Worm (Caenorhabditis elegans): Measurements from ENCODE around the gene par-3.

The par-3 gene

DNA sequence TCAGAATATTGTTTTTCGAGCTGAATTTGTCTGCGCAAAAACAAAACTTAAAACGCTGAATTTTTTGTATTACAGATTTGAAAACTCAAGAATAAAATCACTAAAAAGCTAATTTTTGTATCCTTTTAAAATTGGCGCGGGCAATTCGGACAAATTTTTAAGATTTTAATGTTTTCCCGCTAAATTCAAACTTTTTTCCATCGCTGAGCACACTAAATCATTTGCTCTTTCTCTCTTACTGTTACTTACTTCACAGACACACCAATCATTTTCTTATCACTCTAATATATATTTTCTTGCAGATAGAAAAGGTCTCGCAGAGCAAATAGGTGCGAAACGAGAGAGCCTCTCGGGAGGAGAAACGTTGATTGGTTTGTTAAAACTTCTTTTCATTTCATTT lies at the start of gene par-3:
Gene par-3 (plus strand): TSS at position 301 of the 400 bp plus-strand sequence.
- TF ChIP-seq ama-1 (optimal IDR thresholded peaks at IDR 0.05) (no peak), hnd-1 (tag; optimal IDR thresholded peaks at IDR 0.05) (no peak), ets-7 (tag; optimal IDR thresholded peaks at IDR 0.05) (no peak), ceh-13 (GFP tag; optimal IDR thresholded peaks at IDR 0.05) (no peak), aly-1 (tag; optimal IDR thresholded peaks at IDR 0.05) (no peak), tbx-37 (GFP tag; conservative IDR thresholded peaks at IDR 0.05) (no peak), hmg-4 (GFP tag; optimal IDR thresholded peaks at IDR 0.05) (no peak), scrt-1 (GFP tag; IDR thresholded peaks at IDR 0.05) (no peak), tbx-11 (GFP tag; IDR thresholded peaks at IDR 0.05) (no peak), hmbx-1 (tag; optimal IDR thresholded peaks at IDR 0.05) (no peak), F13C5.2 (tag; optimal IDR thresholded peaks at IDR 0.05) (no peak), pes-1 (GFP tag; IDR thresholded peaks at IDR 0.05) (no peak)

ce11 chrIII:5614648-5615047 lies 49.4 kb upstream of the par-3 start, which contains the start of gene basl-1:
Gene basl-1, plus strand, starts transcription at chrIII:5614948.
- TF ChIP-seq aly-1 (tag; optimal IDR thresholded peaks at IDR 0.05) (no peak), sea-1 (GFP tag; conservative IDR thresholded peaks at IDR 0.05) (no peak), scrt-1 (GFP tag; IDR thresholded peaks at IDR 0.05) (no peak)

- TF ChIP-seq B0310.2 (tag; optimal IDR thresholded peaks at IDR 0.05) (no peak), hmbx-1 (tag; optimal IDR thresholded peaks at IDR 0.05) (no peak), ets-7 (tag; optimal IDR thresholded peaks at IDR 0.05) (no peak), scrt-1 (GFP tag; IDR thresholded peaks at IDR 0.05) (no peak)
Measured at ce11 chrIII:5615675-5616074, 48.4 kb upstream of the par-3 start.

- no peak for TF ChIP-seq tbx-37 (GFP tag; conservative IDR thresholded peaks at IDR 0.05)
- TF ChIP-seq hmbx-1 (tag; optimal IDR thresholded peaks at IDR 0.05), result no peak
- TF ChIP-seq scrt-1 (GFP tag; IDR thresholded peaks at IDR 0.05), result no peak
- no peak for TF ChIP-seq B0310.2 (tag; optimal IDR thresholded peaks at IDR 0.05)
- TF ChIP-seq ets-7 (tag; optimal IDR thresholded peaks at IDR 0.05), result no peak
- TF ChIP-seq ceh-36 (tag; optimal IDR thresholded peaks at IDR 0.05), result no peak
- no peak for TF ChIP-seq ceh-13 (GFP tag; optimal IDR thresholded peaks at IDR 0.05)
- no peak for TF ChIP-seq hmg-4 (GFP tag; optimal IDR thresholded peaks at IDR 0.05)
- TF ChIP-seq aly-1 (tag; optimal IDR thresholded peaks at IDR 0.05), result no peak
- no peak for TF ChIP-seq tbx-11 (GFP tag; IDR thresholded peaks at IDR 0.05)
Measured at ce11 chrIII:5620186-5620585, 43.8 kb upstream of the par-3 start.

ce11 chrIII:5621236-5621635 lies 42.8 kb upstream of the par-3 start:
- TF ChIP-seq scrt-1 (GFP tag; IDR thresholded peaks at IDR 0.05) (no peak), F13C5.2 (tag; optimal IDR thresholded peaks at IDR 0.05) (peak; percentile 8), tbx-11 (GFP tag; IDR thresholded peaks at IDR 0.05) (no peak), hmbx-1 (tag; optimal IDR thresholded peaks at IDR 0.05) (no peak), B0310.2 (tag; optimal IDR thresholded peaks at IDR 0.05) (no peak), ceh-36 (tag; optimal IDR thresholded peaks at IDR 0.05) (no peak), hmg-4 (GFP tag; optimal IDR thresholded peaks at IDR 0.05) (peak; percentile 9), pes-1 (GFP tag; IDR thresholded peaks at IDR 0.05) (no peak), flt-1 (GFP tag; IDR thresholded peaks at IDR 0.05) (no peak), ceh-13 (GFP tag; optimal IDR thresholded peaks at IDR 0.05) (no peak)

ce11 chrIII:5622232-5623009 lies 41.6 kb upstream of the par-3 start:
- TF ChIP-seq hmg-4 (GFP tag; optimal IDR thresholded peaks at IDR 0.05) (no peak), ets-7 (tag; optimal IDR thresholded peaks at IDR 0.05) (no peak), aly-1 (tag; optimal IDR thresholded peaks at IDR 0.05) (no peak), B0310.2 (tag; optimal IDR thresholded peaks at IDR 0.05) (no peak), scrt-1 (GFP tag; IDR thresholded peaks at IDR 0.05) (no peak), ceh-13 (GFP tag; optimal IDR thresholded peaks at IDR 0.05) (no peak), flt-1 (GFP tag; IDR thresholded peaks at IDR 0.05) (no peak), ceh-36 (tag; optimal IDR thresholded peaks at IDR 0.05) (no peak), sea-1 (GFP tag; conservative IDR thresholded peaks at IDR 0.05) (no peak), hnd-1 (tag; optimal IDR thresholded peaks at IDR 0.05) (no peak), tbx-11 (GFP tag; IDR thresholded peaks at IDR 0.05) (no peak), pes-1 (GFP tag; IDR thresholded peaks at IDR 0.05) (no peak)

DNA sequence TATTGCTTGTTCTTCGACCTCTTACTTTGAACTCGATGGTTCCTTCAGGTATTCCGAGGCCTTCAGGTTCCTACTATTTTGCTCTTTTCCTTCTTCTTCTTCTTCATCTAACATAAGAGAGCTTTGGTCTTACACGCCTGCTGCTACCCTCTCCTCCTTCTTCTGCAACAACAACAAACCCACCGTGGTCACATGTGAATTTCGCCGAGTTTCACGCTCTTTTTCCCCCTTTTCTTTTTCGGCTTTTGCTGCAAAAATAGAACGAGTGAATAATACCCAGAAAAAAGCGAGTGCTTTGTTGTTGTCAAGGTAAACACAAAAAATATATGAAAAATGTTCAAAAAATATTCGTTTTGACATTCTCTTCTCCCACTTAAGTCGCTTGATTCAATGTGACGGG lies 40.6 kb upstream of the par-3 start:
- TF ChIP-seq tbx-37 (GFP tag; conservative IDR thresholded peaks at IDR 0.05), result no peak
- TF ChIP-seq ama-1 (optimal IDR thresholded peaks at IDR 0.05), result no peak
- no peak for TF ChIP-seq F13C5.2 (tag; optimal IDR thresholded peaks at IDR 0.05)
- no peak for TF ChIP-seq B0310.2 (tag; optimal IDR thresholded peaks at IDR 0.05)
- TF ChIP-seq hmg-4 (GFP tag; optimal IDR thresholded peaks at IDR 0.05), result no peak
- no peak for TF ChIP-seq tbx-11 (GFP tag; IDR thresholded peaks at IDR 0.05)
- no peak for TF ChIP-seq hnd-1 (tag; optimal IDR thresholded peaks at IDR 0.05)
- no peak for TF ChIP-seq ceh-13 (GFP tag; optimal IDR thresholded peaks at IDR 0.05)
- TF ChIP-seq tra-4 (tag; optimal IDR thresholded peaks at IDR 0.05), result no peak
- no peak for TF ChIP-seq flt-1 (GFP tag; IDR thresholded peaks at IDR 0.05)
- TF ChIP-seq sea-1 (GFP tag; conservative IDR thresholded peaks at IDR 0.05), result no peak
- TF ChIP-seq ets-7 (tag; optimal IDR thresholded peaks at IDR 0.05), result no peak
- no peak for TF ChIP-seq aly-1 (tag; optimal IDR thresholded peaks at IDR 0.05)
- TF ChIP-seq scrt-1 (GFP tag; IDR thresholded peaks at IDR 0.05), result no peak
- TF ChIP-seq pes-1 (GFP tag; IDR thresholded peaks at IDR 0.05), result no peak

DNA sequence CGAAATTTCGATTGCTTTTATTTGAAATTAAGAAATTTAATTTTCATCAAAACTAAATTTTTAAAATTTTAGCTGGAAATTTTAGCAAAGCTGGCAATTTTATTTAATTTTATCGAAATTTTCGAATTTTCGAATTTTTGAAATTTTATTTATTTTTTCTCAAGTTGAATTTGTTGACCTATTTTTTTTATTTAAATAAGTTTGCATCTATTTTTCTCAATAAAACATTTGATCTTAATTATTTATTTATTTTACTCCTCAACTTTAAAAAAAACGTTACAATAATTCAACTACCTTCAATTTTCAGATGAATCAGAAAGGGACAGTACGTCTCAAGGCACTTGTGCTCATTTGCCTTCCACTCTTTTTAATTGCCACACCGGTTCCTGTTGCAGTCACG lies 39.2 kb upstream of the par-3 start, which contains the start of gene daf-4:
Gene daf-4 (plus strand): TSS at position 301 of the 400 bp plus-strand sequence.
- TF ChIP-seq ets-7 (tag; optimal IDR thresholded peaks at IDR 0.05), result no peak
- no peak for TF ChIP-seq hmg-4 (GFP tag; optimal IDR thresholded peaks at IDR 0.05)
- no peak for TF ChIP-seq F13C5.2 (tag; optimal IDR thresholded peaks at IDR 0.05)
- TF ChIP-seq tbx-11 (GFP tag; IDR thresholded peaks at IDR 0.05), result no peak
- no peak for TF ChIP-seq ceh-13 (GFP tag; optimal IDR thresholded peaks at IDR 0.05)
- TF ChIP-seq hnd-1 (tag; optimal IDR thresholded peaks at IDR 0.05), result no peak
- TF ChIP-seq flt-1 (GFP tag; IDR thresholded peaks at IDR 0.05), result no peak
- TF ChIP-seq scrt-1 (GFP tag; IDR thresholded peaks at IDR 0.05), result no peak
- no peak for TF ChIP-seq aly-1 (tag; optimal IDR thresholded peaks at IDR 0.05)
- TF ChIP-seq B0310.2 (tag; optimal IDR thresholded peaks at IDR 0.05), result no peak
- no peak for TF ChIP-seq tra-4 (tag; optimal IDR thresholded peaks at IDR 0.05)
- no peak for TF ChIP-seq ceh-36 (tag; optimal IDR thresholded peaks at IDR 0.05)
- no peak for TF ChIP-seq pes-1 (GFP tag; IDR thresholded peaks at IDR 0.05)
- TF ChIP-seq ama-1 (optimal IDR thresholded peaks at IDR 0.05), result no peak
- TF ChIP-seq sea-1 (GFP tag; conservative IDR thresholded peaks at IDR 0.05), result no peak
- no peak for TF ChIP-seq tbx-37 (GFP tag; conservative IDR thresholded peaks at IDR 0.05)
- TF ChIP-seq hmbx-1 (tag; optimal IDR thresholded peaks at IDR 0.05), result no peak

Measured in whole organism, early embryonic.